Worm (Caenorhabditis elegans): ENCODE results near the gene fbxb-51.

DNA sequence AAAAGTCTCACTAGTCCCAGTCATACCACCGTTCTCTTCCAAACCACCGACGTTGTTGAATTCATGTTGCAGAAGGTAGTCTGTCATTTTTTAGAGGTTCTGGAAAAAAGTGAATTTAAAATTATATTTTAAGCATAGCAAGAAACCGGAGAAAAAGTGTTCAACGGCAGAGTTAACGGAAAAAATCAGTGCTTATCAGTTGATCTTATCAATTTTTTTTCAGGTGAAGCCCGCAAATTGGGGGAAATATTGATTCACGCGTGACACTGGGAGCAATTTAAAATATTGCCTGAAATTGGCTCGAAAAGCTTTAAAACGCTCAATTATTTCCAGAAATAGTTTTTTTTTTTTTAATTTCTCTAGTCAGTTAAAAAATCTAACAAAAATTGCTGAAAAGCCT lies 29.4 kb downstream of the fbxb-51 start, which contains the start of gene math-38:
- TF ChIP-seq skn-1 (tag; optimal IDR thresholded peaks at IDR 0.05) (no peak), nhr-76 (tag; optimal IDR thresholded peaks at IDR 0.05) (no peak), ceh-82 (tag; optimal IDR thresholded peaks at IDR 0.05) (no peak), isw-1 (GFP tag; IDR thresholded peaks at IDR 0.05) (no peak), C34B4.2 (tag; optimal IDR thresholded peaks at IDR 0.05) (no peak)

Data from whole organism, L1 larva.